Fruit fly (Drosophila melanogaster) whole organism, prepupa: ENCODE results near the gene Srp9.
A peak's percentile ranks its signal among the peaks of the same experiment; 100 is the strongest.

ENCODE experiments used
- Blimp-1 ChIP-seq: fragments of 200-800 bp; sonication (Bioruptor generic); optimal IDR thresholded peaks from 3 replicates; lab custom pipeline; 2017; ENCODE audit warnings: missing biosample characterization, missing genetic modification characterization, mild to moderate bottlenecking, moderate library complexity, missing genetic modification reagents
- CG10631 ChIP-seq: fragments of 200-800 bp; sonication (Bioruptor generic); optimal IDR thresholded peaks from 2 replicates; lab custom pipeline; 2016; ENCODE audit warnings: missing biosample characterization, missing genetic modification characterization
- CG10669 ChIP-seq: fragments of 200-800 bp; sonication (Bioruptor generic); optimal IDR thresholded peaks from 3 replicates; lab custom pipeline; 2018; ENCODE audit warnings: missing biosample characterization, mild to moderate bottlenecking, missing genetic modification characterization, moderate library complexity
- CG11294 ChIP-seq: fragments of 200-800 bp; sonication (Bioruptor generic); IDR thresholded peaks from 2 replicates; pipeline ENCODE4 v1.3.6; 2022; ENCODE audit warnings: missing biosample characterization, missing genetic modification characterization
- CG11762 ChIP-seq: fragments of 200-800 bp; sonication (Bioruptor generic); optimal IDR thresholded peaks from 3 replicates; lab custom pipeline; 2016; ENCODE audit warnings: missing biosample characterization, missing genetic modification characterization; ENCODE audit not compliant: insufficient read depth
- CG11902 ChIP-seq: fragments of 200-800 bp; sonication (Bioruptor generic); optimal IDR thresholded peaks from 3 replicates; lab custom pipeline; 2016; ENCODE audit warnings: missing biosample characterization, missing genetic modification characterization
- CG15336 ChIP-seq: fragments of 200-800 bp; sonication (Bioruptor generic); IDR thresholded peaks from 2 replicates; pipeline ENCODE4 v1.3.6; 2022; ENCODE audit warnings: missing biosample characterization, missing genetic modification characterization
- CG16779 ChIP-seq: fragments of 200-800 bp; sonication (Bioruptor generic); optimal IDR thresholded peaks from 3 replicates; lab custom pipeline; 2017; ENCODE audit warnings: missing biosample characterization, mild to moderate bottlenecking, missing genetic modification characterization
- CG3032 ChIP-seq: fragments of 200-800 bp; optimal IDR thresholded peaks from 2 replicates; lab custom pipeline; 2019; ENCODE audit warnings: missing biosample characterization, mild to moderate bottlenecking, missing genetic modification characterization, moderate library complexity
- CG31627 ChIP-seq: fragments of 200-800 bp; sonication (Bioruptor generic); optimal IDR thresholded peaks from 3 replicates; lab custom pipeline; 2016; ENCODE audit warnings: missing biosample characterization, missing genetic modification characterization
- CG32006 ChIP-seq: fragments of 200-800 bp; sonication (Bioruptor generic); optimal IDR thresholded peaks from 3 replicates; lab custom pipeline; 2017; ENCODE audit warnings: missing biosample characterization, mild to moderate bottlenecking, missing genetic modification characterization
- CG6163 ChIP-seq: fragments of 200-800 bp; sonication (Bioruptor generic); IDR thresholded peaks from 3 replicates; pipeline ENCODE4 v1.3.6; 2022; ENCODE audit warnings: missing biosample characterization, missing genetic modification characterization
- CG6792 ChIP-seq: fragments of 200-800 bp; sonication (Bioruptor generic); optimal IDR thresholded peaks from 3 replicates; lab custom pipeline; 2016; ENCODE audit warnings: missing biosample characterization, missing genetic modification characterization
- CG6808 ChIP-seq: fragments of 200-800 bp; sonication (Bioruptor generic); optimal IDR thresholded peaks from 3 replicates; lab custom pipeline; 2017; ENCODE audit warnings: missing biosample characterization, missing genetic modification characterization, mild to moderate bottlenecking, moderate library complexity, missing genetic modification reagents
- CG6854 ChIP-seq: fragments of 200-800 bp; sonication (Bioruptor generic); optimal IDR thresholded peaks from 2 replicates; lab custom pipeline; 2017; ENCODE audit warnings: missing biosample characterization, mild to moderate bottlenecking, missing genetic modification characterization
- CG8119 ChIP-seq: fragments of 200-800 bp; sonication (Bioruptor generic); IDR thresholded peaks from 3 replicates; pipeline ENCODE4 v1.3.6; 2022; ENCODE audit warnings: missing biosample characterization, missing genetic modification characterization
- CG8319 ChIP-seq: fragments of 200-800 bp; sonication (Bioruptor generic); optimal IDR thresholded peaks from 3 replicates; lab custom pipeline; 2016; ENCODE audit warnings: missing biosample characterization, missing genetic modification characterization
- Eip75B ChIP-seq: fragments of 200-800 bp; sonication (Bioruptor generic); optimal IDR thresholded peaks from 3 replicates; lab custom pipeline; 2016; ENCODE audit warnings: missing biosample characterization, missing genetic modification characterization
- Eip93F ChIP-seq: fragments of 200-800 bp; sonication (Bioruptor generic); optimal IDR thresholded peaks from 2 replicates; lab custom pipeline; 2016; ENCODE audit warnings: missing biosample characterization, mild to moderate bottlenecking, missing genetic modification characterization
- Gug ChIP-seq: fragments of 200-800 bp; sonication (Bioruptor generic); IDR thresholded peaks from 2 replicates; pipeline ENCODE4 v1.3.6; 2022; ENCODE audit warnings: missing biosample characterization, missing genetic modification characterization
- Hr39 ChIP-seq: fragments of 200-800 bp; sonication (Bioruptor generic); optimal IDR thresholded peaks from 2 replicates; lab custom pipeline; 2016; ENCODE audit warnings: missing biosample characterization, missing genetic modification characterization
- Met ChIP-seq: fragments of 200-800 bp; sonication (Bioruptor generic); optimal IDR thresholded peaks from 3 replicates; lab custom pipeline; 2016; ENCODE audit warnings: missing biosample characterization, missing genetic modification characterization
- OdsH ChIP-seq: fragments of 200-800 bp; sonication (Bioruptor generic); optimal IDR thresholded peaks from 3 replicates; lab custom pipeline; 2016; ENCODE audit warnings: missing biosample characterization, missing genetic modification characterization
- achi ChIP-seq: fragments of 200-800 bp; sonication (Bioruptor generic); optimal IDR thresholded peaks from 3 replicates; lab custom pipeline; 2016; ENCODE audit warnings: missing biosample characterization, missing genetic modification characterization
- cyc ChIP-seq: fragments of 200-800 bp; sonication (Bioruptor generic); optimal IDR thresholded peaks from 3 replicates; lab custom pipeline; 2016; ENCODE audit warnings: missing biosample characterization, missing genetic modification characterization
- dac ChIP-seq: fragments of 200-800 bp; sonication (Bioruptor generic); optimal IDR thresholded peaks from 2 replicates; lab custom pipeline; 2017; ENCODE audit warnings: missing biosample characterization, mild to moderate bottlenecking, missing genetic modification characterization
- dsx ChIP-seq: fragments of 200-800 bp; optimal IDR thresholded peaks from 3 replicates; lab custom pipeline; 2019; ENCODE audit warnings: missing biosample characterization, mild to moderate bottlenecking, missing genetic modification characterization, moderate library complexity; ENCODE audit not compliant: poor library complexity, severe bottlenecking
- eg ChIP-seq: fragments of 200-800 bp; sonication (Bioruptor generic); IDR thresholded peaks from 3 replicates; pipeline ENCODE4 v1.3.6; 2022; ENCODE audit warnings: missing biosample characterization, missing genetic modification characterization
- fkh ChIP-seq: fragments of 200-800 bp; sonication (Bioruptor generic); optimal IDR thresholded peaks from 3 replicates; lab custom pipeline; 2017; ENCODE audit warnings: missing biosample characterization, mild to moderate bottlenecking, missing genetic modification characterization, moderate library complexity
- lz ChIP-seq: fragments of 200-800 bp; sonication (Bioruptor generic); optimal IDR thresholded peaks from 3 replicates; lab custom pipeline; 2016; ENCODE audit warnings: missing biosample characterization, missing genetic modification characterization
- net ChIP-seq: fragments of 200-800 bp; sonication (Bioruptor generic); optimal IDR thresholded peaks from 3 replicates; lab custom pipeline; 2016; ENCODE audit warnings: missing biosample characterization, missing genetic modification characterization
- pdm3 ChIP-seq: fragments of 200-800 bp; sonication (Bioruptor generic); optimal IDR thresholded peaks from 3 replicates; lab custom pipeline; 2016; ENCODE audit warnings: missing biosample characterization, missing genetic modification characterization
- svp ChIP-seq: fragments of 200-800 bp; sonication (Bioruptor generic); peaks from one replicate; lab custom pipeline; 2016; ENCODE audit warnings: missing biosample characterization, missing genetic modification characterization
- topi ChIP-seq: fragments of 200-800 bp; sonication (Bioruptor generic); optimal IDR thresholded peaks from 3 replicates; lab custom pipeline; 2016; ENCODE audit warnings: missing biosample characterization, missing genetic modification characterization

Srp9 gene

DNA sequence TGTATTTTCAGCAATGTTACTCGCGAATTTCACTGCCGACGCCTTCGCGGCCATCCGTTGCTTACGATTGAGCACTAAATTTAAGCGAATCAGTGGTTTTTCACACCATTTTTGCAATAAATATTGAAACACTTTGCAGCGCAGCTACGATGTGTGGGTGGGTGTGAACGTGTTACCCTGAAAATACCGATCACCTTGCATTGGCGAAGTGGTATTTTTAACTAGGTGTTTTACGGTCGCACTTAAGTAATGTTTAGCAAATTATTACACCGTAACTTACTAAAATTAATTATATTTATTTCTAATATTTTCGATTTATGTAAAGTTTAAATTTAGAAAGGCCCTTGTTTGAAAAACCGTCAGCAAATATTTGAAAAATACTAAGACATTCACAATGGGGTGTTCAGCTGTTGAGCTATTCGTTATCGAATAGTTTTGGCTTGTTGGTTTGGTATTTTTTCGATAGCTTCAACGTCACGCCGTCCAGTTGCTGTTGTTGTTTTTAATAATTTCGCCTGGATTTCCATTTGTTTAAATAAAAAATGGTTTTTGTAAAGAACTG is at the start of gene Srp9, which contains the start of gene syd:
TSS of gene Srp9 (plus strand) at position 441 of the 562 bp plus-strand sequence.
TSS of gene syd (minus strand) at position 188 of the 562 bp plus-strand sequence.
- TF ChIP-seq CG11762 (GFP tag; lab: Kevin White, UChicago) (no peak), CG31627 (no peak), fkh (GFP tag; lab: Kevin White, UChicago) (peak; percentile 7), CG10669 (GFP tag; lab: Kevin White, UChicago) (no peak), CG10631 (no peak), CG6854 (GFP tag; lab: Kevin White, UChicago) (peak; percentile 51), Gug (GFP tag; lab: Robert Waterston, UW) (no peak), svp (GFP tag; lab: Kevin White, UChicago) (peak; percentile 28)

dm6 chr3L:7889976-7890375 is 46.2 kb upstream of the Srp9 start:
- TF ChIP-seq CG8119 (GFP tag; lab: Robert Waterston, UW) (0 out of 3 replicates have a peak, but pooled peaks have one; percentile 12), pdm3 (no peak), OdsH (no peak), CG11902 (GFP tag; lab: Kevin White, UChicago) (no peak), CG15336 (no peak)

DNA sequence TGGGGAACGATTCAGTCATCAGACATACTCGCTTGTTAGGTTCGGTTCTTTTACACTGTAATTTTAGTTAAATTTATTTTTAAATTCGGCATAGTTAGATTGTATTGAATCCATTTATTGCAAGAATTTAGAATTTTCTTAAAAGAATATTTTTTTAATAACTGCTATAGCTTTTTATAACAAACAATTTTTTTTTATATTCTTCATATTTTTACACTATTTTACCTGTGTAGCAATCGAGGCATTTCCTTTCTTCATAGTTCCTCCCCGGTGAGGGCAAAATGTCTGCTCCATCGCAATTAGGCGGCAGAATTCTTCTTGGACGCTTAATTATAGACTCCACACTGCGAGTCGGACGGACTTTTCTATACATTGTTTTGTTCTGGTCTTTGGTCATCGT is 45.6 kb upstream of the Srp9 start:
- no peak for TF ChIP-seq dsx (GFP tag; lab: Kevin White, UChicago)
- no peak for TF ChIP-seq dac
- TF ChIP-seq CG32006: no peak
- no peak for TF ChIP-seq CG10669 (GFP tag; lab: Kevin White, UChicago)
- no peak for TF ChIP-seq eg (GFP tag; lab: Robert Waterston, UW)
- TF ChIP-seq Eip75B (GFP tag; lab: Kevin White, UChicago): no peak
- TF ChIP-seq Gug (GFP tag; lab: Robert Waterston, UW): no peak
- TF ChIP-seq CG6808 (GFP tag; lab: Kevin White, UChicago): no peak
- TF ChIP-seq Eip93F (GFP tag; lab: Kevin White, UChicago): no peak
- TF ChIP-seq CG6163 (GFP tag; lab: Robert Waterston, UW): no peak

DNA sequence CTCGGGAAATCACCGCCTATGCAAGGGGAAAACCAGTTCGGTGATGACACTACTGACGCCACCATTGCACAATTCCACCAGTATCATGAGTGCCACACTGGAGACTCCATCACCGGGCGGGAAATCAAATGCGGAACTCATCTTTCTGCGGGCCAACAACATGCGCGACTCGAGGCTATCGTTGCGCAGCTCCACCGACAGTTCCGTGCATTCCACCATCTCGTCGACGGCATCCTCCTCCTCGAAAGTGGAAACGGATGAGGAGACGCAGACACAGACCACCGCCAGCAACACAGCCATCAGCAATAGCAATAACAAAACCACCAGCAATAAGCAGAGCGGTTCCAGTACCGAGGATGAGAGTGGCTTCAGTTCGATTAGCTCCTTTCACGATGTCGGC is 42.3 kb upstream of the Srp9 start:
- TF ChIP-seq Met (no peak), svp (GFP tag; lab: Kevin White, UChicago) (no peak), lz (no peak), pdm3 (no peak), Hr39 (GFP tag; lab: Kevin White, UChicago) (no peak), CG11294 (GFP tag; lab: Robert Waterston, UW) (no peak), Blimp-1 (GFP tag; lab: Kevin White, UChicago) (no peak), dac (no peak), net (no peak), CG16779 (tag; lab: Kevin White, UChicago) (no peak), topi (no peak), CG8319 (GFP tag; lab: Kevin White, UChicago) (no peak), CG6792 (no peak), CG31627 (no peak), cyc (no peak), achi (GFP tag; lab: Kevin White, UChicago) (no peak)

- TF ChIP-seq achi (GFP tag; lab: Kevin White, UChicago) (no peak), cyc (no peak), Met (no peak), CG10669 (GFP tag; lab: Kevin White, UChicago) (no peak), CG3032 (tag; lab: Kevin White, UChicago) (no peak), Gug (GFP tag; lab: Robert Waterston, UW) (no peak)
These were observed 41.6 kb upstream of the Srp9 start, which contains the start of gene eIF4E5 for dm6 chr3L:7894580-7894979. Gene eIF4E5 (plus strand): TSS chr3L:7894880.
